Fruit fly (Drosophila melanogaster): ENCODE measurements around the gene CG9917.

CG9917 gene

DNA sequence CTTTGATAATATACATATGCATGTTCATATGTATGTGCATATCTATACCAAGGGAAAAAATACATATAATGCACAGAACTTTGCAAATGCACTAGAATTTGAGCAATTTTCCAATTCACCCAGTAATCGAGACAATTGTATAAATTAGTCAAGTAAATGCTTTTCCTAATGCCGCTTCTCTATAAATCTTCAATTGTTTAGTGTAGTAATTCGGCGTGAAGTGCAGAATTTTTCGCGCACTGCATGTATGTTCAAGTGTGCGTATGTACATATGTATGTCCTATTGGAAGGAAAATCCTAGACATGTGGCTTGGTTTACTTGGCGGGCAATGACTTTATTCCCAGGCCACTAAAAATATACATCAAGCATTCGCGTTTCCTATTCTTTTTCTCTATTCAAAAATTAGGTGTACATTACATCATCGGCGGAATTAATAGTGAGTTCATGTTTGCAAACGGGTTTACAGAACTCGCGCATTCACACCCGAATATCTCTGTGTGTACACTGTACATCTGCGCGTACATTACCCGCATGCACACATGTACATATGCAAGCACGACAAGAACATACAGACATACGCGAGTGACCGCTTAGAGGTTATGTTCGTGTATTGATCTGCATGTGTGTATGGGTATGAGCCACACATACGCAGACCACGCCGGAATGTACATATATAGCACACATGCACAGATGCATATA is 4.0 kb downstream of the CG9917 start (continued):
- TF ChIP-seq Drgx (GFP tag; IDR thresholded peaks at IDR 0.05): peak; percentile 73
- TF ChIP-seq Sox100B (GFP tag; optimal IDR thresholded peaks at IDR 0.05): no peak
- TF ChIP-seq CG7372 (GFP tag; IDR thresholded peaks at IDR 0.05): no peak
- TF ChIP-seq stc (GFP tag; IDR thresholded peaks at IDR 0.05): no peak
- no peak for TF ChIP-seq CG11560 (tag; IDR thresholded peaks at IDR 0.05)
- peak; percentile 49; the same call in 2 of the 3 replicates for TF ChIP-seq Opbp (GFP tag; IDR thresholded peaks at IDR 0.05; ENCODE audit: partially characterized antibody)
- TF ChIP-seq CG18764 (GFP tag; optimal IDR thresholded peaks at IDR 0.05): no peak
- TF ChIP-seq Ravus (GFP tag; IDR thresholded peaks at IDR 0.05): no peak
- no peak for TF ChIP-seq ATbp (GFP tag; optimal IDR thresholded peaks at IDR 0.05)
- TF ChIP-seq knrl (GFP tag; IDR thresholded peaks at IDR 0.05; ENCODE audit: partially characterized antibody): peak; percentile 29; the same call in 1 of the 3 replicates

DNA sequence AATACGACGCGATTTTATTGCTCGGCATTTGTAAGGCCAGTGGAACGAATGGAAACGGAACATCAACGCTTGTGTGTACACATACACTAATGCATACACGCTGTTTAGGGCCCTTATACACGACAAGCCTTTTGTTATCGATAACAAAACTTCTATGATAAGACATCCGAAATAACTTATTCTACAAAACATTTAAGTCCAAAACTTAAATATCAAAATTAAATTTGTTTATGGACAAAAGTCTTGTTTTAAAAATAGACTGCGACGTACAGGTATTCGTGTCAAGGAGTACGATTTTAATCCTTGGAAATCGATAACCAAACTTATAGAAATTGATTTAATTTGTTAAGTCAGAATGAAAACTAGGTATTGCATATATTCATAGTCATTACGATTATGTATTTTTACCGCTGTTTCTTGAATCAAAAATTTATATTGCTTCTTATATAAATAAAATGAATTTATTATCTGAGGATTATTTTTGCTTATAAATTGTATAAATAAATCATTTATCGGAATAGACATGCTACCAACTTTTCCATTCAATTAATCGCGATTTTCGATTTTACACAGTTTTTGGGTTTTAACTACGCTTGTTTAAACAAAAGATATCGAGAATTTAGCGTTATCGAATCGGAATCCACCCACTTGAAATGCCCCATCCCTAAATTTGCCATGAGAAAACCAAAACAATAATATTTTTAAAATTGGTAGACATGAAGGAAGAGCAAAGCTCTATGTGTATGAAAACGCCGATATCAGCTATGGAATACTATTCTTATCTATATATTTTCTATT is 9.8 kb downstream of the CG9917 start, which contains the start of the genes CG9915 and SWIP:
Gene CG9915 (minus strand): TSS at position 61 of the 798 bp plus-strand sequence.
Gene SWIP (plus strand): TSS at position 632 of the 798 bp plus-strand sequence.
- no peak for TF ChIP-seq CG7556 (GFP tag; optimal IDR thresholded peaks at IDR 0.05)
- no peak for TF ChIP-seq CG13894 (tag; optimal IDR thresholded peaks at IDR 0.05)
- TF ChIP-seq BEAF-32 (GFP tag; optimal IDR thresholded peaks at IDR 0.05): peak; percentile 30
- peak; percentile 84 for TF ChIP-seq CG7963 (GFP tag; IDR thresholded peaks at IDR 0.05; ENCODE audit: partially characterized antibody)
- peak; percentile 40 for TF ChIP-seq CG14710 (tag; optimal IDR thresholded peaks at IDR 0.05)
- TF ChIP-seq CG18764 (GFP tag; optimal IDR thresholded peaks at IDR 0.05): peak; percentile 100
- TF ChIP-seq CG1603 (tag; optimal IDR thresholded peaks at IDR 0.05): peak; percentile 68
- peak in 1 of 2 experiments; percentile 36 for TF ChIP-seq Pdp1 (GFP tag; optimal IDR thresholded peaks at IDR 0.05)
- TF ChIP-seq Vsx1 (GFP tag; optimal IDR thresholded peaks at IDR 0.05): no peak
- TF ChIP-seq CG7987 (GFP tag; optimal IDR thresholded peaks at IDR 0.05): no peak
- TF ChIP-seq bbx (GFP tag; IDR thresholded peaks at IDR 0.05; ENCODE audit: partially characterized antibody): peak; percentile 71
- no peak for TF ChIP-seq crp (GFP tag; optimal IDR thresholded peaks at IDR 0.05)
- TF ChIP-seq CG14860 (GFP tag; IDR thresholded peaks at IDR 0.05; ENCODE audit: partially characterized antibody): peak; percentile 67; the same call in 2 of the 3 replicates
- 0 out of 2 replicates have a peak, but pooled peaks have one; percentile 46 for TF ChIP-seq unc-4 (GFP tag; IDR thresholded peaks at IDR 0.05; ENCODE audit: partially characterized antibody)
- peak; percentile 22 for TF ChIP-seq CG9727 (GFP tag; optimal IDR thresholded peaks at IDR 0.05)
- TF ChIP-seq bab2 (GFP tag; optimal IDR thresholded peaks at IDR 0.05): no peak
- peak; percentile 40 for TF ChIP-seq gem (tag; optimal IDR thresholded peaks at IDR 0.05)
- TF ChIP-seq cg (GFP tag; optimal IDR thresholded peaks at IDR 0.05): peak; percentile 66
- TF ChIP-seq unpg (GFP tag; optimal IDR thresholded peaks at IDR 0.05): peak; percentile 7
- TF ChIP-seq HLH4C (GFP tag; IDR thresholded peaks at IDR 0.05; ENCODE audit: partially characterized antibody): peak; percentile 83
- no peak for TF ChIP-seq CG18599 (GFP tag; optimal IDR thresholded peaks at IDR 0.05)
- peak; percentile 41; the same call in 1 of the 2 replicates for TF ChIP-seq sna (GFP tag; IDR thresholded peaks at IDR 0.05; ENCODE audit: partially characterized antibody)
- TF ChIP-seq CG17186 (GFP tag; optimal IDR thresholded peaks at IDR 0.05): no peak
- peak; percentile 16 for TF ChIP-seq Nf-YC (tag; optimal IDR thresholded peaks at IDR 0.05)
- peak; percentile 70 for TF ChIP-seq vnd (GFP tag; IDR thresholded peaks at IDR 0.05; ENCODE audit: partially characterized antibody)
- TF ChIP-seq pita (GFP tag; optimal IDR thresholded peaks at IDR 0.05): no peak
- no peak for TF ChIP-seq ro (GFP tag; IDR thresholded peaks at IDR 0.05)
- TF ChIP-seq nmo (GFP tag; optimal IDR thresholded peaks at IDR 0.05): peak; percentile 13
- TF ChIP-seq CG11398 (GFP tag; optimal IDR thresholded peaks at IDR 0.05): no peak
- TF ChIP-seq NFAT (GFP tag; IDR thresholded peaks at IDR 0.05): no peak
- peak; percentile 33 for TF ChIP-seq CG8924 (tag; optimal IDR thresholded peaks at IDR 0.05)
- TF ChIP-seq mirr (GFP tag; optimal IDR thresholded peaks at IDR 0.05): no peak
- TF ChIP-seq stc (GFP tag; IDR thresholded peaks at IDR 0.05): no peak
- TF ChIP-seq CG17912 (GFP tag; optimal IDR thresholded peaks at IDR 0.05): no peak
- TF ChIP-seq CG15696 (tag; optimal IDR thresholded peaks at IDR 0.05): peak; percentile 62
